Fruit fly (Drosophila melanogaster) whole organism, wandering third instar larva: ENCODE measurements around the gene CG42680.

ENCODE experiments used
- Abd-B ChIP-seq: fragments of >200 bp; optimal IDR thresholded peaks from 2 replicates; lab custom pipeline; 2017; ENCODE audit warnings: missing biosample characterization, missing genetic modification characterization
- CrebA ChIP-seq: fragments of 200-800 bp; sonication (Bioruptor generic); optimal IDR thresholded peaks from 2 replicates; lab custom pipeline; 2016; ENCODE audit warnings: missing biosample characterization, mild to moderate bottlenecking, missing genetic modification characterization, borderline replicate concordance
- GATAd ChIP-seq: sonication (Bioruptor generic); optimal IDR thresholded peaks from 2 replicates; lab custom pipeline; 2016; ENCODE audit warnings: missing biosample characterization, missing genetic modification characterization
- HLH106 ChIP-seq: fragments of 200-800 bp; optimal IDR thresholded peaks from 3 replicates; lab custom pipeline; 2019; ENCODE audit warnings: missing biosample characterization, mild to moderate bottlenecking, missing genetic modification characterization, moderate library complexity
- Hr78 ChIP-seq: fragments of >200 bp; optimal IDR thresholded peaks from 2 replicates; lab custom pipeline; 2017; ENCODE audit warnings: missing biosample characterization, missing genetic modification characterization
- Hr83 ChIP-seq: fragments of 200-300 bp; sonication (Bioruptor generic); optimal IDR thresholded peaks from 2 replicates; lab custom pipeline; 2016; ENCODE audit warnings: missing biosample characterization, mild to moderate bottlenecking, missing genetic modification characterization, moderate library complexity; ENCODE audit not compliant: poor library complexity, severe bottlenecking
- Jra ChIP-seq: sonication (Bioruptor generic); optimal IDR thresholded peaks from 2 replicates; lab custom pipeline; 2016; ENCODE audit warnings: missing biosample characterization, missing genetic modification characterization
- Mio ChIP-seq: sonication (Bioruptor generic); optimal IDR thresholded peaks from 2 replicates; lab custom pipeline; 2016; ENCODE audit warnings: missing biosample characterization, missing genetic modification characterization
- Myc ChIP-seq: fragments of >200 bp; optimal IDR thresholded peaks from 2 replicates; lab custom pipeline; 2017
- N ChIP-seq: fragments of >200 bp; optimal IDR thresholded peaks from 2 replicates; lab custom pipeline; 2018; ENCODE audit warnings: missing biosample characterization, missing external identifiers, missing genetic modification characterization
- Rel ChIP-seq, 2 experiments: fragments of 200-800 bp; sonication (Bioruptor generic) in 1 of 2; optimal IDR thresholded peaks; 2 replicates in 1 of 2; 3 replicates in 1 of 2; lab custom pipeline; 2016 to 2019; ENCODE audit warnings: mild to moderate bottlenecking in 2 of 2, missing biosample characterization in 2 of 2, missing genetic modification characterization in 2 of 2, moderate library complexity in 1 of 2
- Sp1 ChIP-seq: fragments of 200-800 bp; sonication (Bioruptor generic); optimal IDR thresholded peaks from 3 replicates; lab custom pipeline; 2019; ENCODE audit warnings: missing biosample characterization, mild to moderate bottlenecking, missing genetic modification characterization, moderate library complexity
- Vsx2 ChIP-seq: fragments of 200-300, 225-300 bp; sonication (Bioruptor generic); optimal IDR thresholded peaks from 2 replicates; lab custom pipeline; 2018; ENCODE audit warnings: missing biosample characterization, missing genetic modification characterization; ENCODE audit not compliant: partially characterized antibody
- brk ChIP-seq: fragments of 200-800 bp; sonication (Bioruptor generic); optimal IDR thresholded peaks from 2 replicates; lab custom pipeline; 2016; ENCODE audit warnings: missing biosample characterization, mild to moderate bottlenecking, missing genetic modification characterization
- dl ChIP-seq, 2 experiments: fragments of 175-275, 200-275 bp in 1 of 2; fragments of 200-275 bp in 1 of 2; sonication (Bioruptor generic); optimal IDR thresholded peaks; lab custom pipeline; 2018; ENCODE audit warnings: mild to moderate bottlenecking in 2 of 2, missing biosample characterization in 2 of 2, missing genetic modification characterization in 2 of 2, moderate library complexity in 2 of 2; ENCODE audit not compliant: partially characterized antibody in 2 of 2, insufficient read depth in 1 of 2
- dmrt93B ChIP-seq: fragments of 200-800 bp; sonication (Bioruptor generic); optimal IDR thresholded peaks from 2 replicates; lab custom pipeline; 2018; ENCODE audit warnings: missing biosample characterization, mild to moderate bottlenecking, missing genetic modification characterization
- ey ChIP-seq: fragments of 200-800 bp; sonication (Bioruptor generic); optimal IDR thresholded peaks from 2 replicates; lab custom pipeline; 2016; ENCODE audit warnings: missing biosample characterization, missing genetic modification characterization
- foxo ChIP-seq, 2 experiments: fragments of 200-800 bp; sonication (Bioruptor generic); optimal IDR thresholded peaks; 2 replicates in 1 of 2; 3 replicates in 1 of 2; lab custom pipeline; 2016 to 2017; ENCODE audit warnings: missing biosample characterization in 2 of 2, missing genetic modification characterization in 2 of 2
- h ChIP-seq: fragments of 200-800 bp; sonication (Bioruptor generic); optimal IDR thresholded peaks from 3 replicates; lab custom pipeline; 2016; ENCODE audit warnings: missing biosample characterization, mild to moderate bottlenecking, missing genetic modification characterization
- jim ChIP-seq: fragments of 175-275, 200-325 bp; sonication (Bioruptor generic); optimal IDR thresholded peaks from 2 replicates; lab custom pipeline; 2016; ENCODE audit warnings: missing biosample characterization, mild to moderate bottlenecking, missing genetic modification characterization
- lola ChIP-seq: fragments of >200 bp; optimal IDR thresholded peaks from 2 replicates; lab custom pipeline; 2017; ENCODE audit warnings: missing biosample characterization, missing genetic modification characterization
- pan ChIP-seq: fragments of >200 bp; optimal IDR thresholded peaks from 2 replicates; lab custom pipeline; 2017
- psq ChIP-seq: fragments of 200-800 bp; sonication (Bioruptor generic); optimal IDR thresholded peaks from 3 replicates; lab custom pipeline; 2017; ENCODE audit warnings: missing biosample characterization, mild to moderate bottlenecking, missing genetic modification characterization, moderate library complexity
- rgr ChIP-seq: fragments of 200-800 bp; sonication (Bioruptor generic); optimal IDR thresholded peaks from 3 replicates; lab custom pipeline; 2016; ENCODE audit warnings: missing biosample characterization, mild to moderate bottlenecking, missing genetic modification characterization
- tai ChIP-seq: sonication (Bioruptor generic); optimal IDR thresholded peaks from 2 replicates; lab custom pipeline; 2016; ENCODE audit warnings: missing biosample characterization, missing genetic modification characterization
- usp ChIP-seq: fragments of >200 bp; optimal IDR thresholded peaks from 2 replicates; lab custom pipeline; 2017; ENCODE audit warnings: missing biosample characterization, missing genetic modification characterization
- woc ChIP-seq: sonication (Bioruptor generic); optimal IDR thresholded peaks from 2 replicates; lab custom pipeline; 2016; ENCODE audit warnings: missing biosample characterization, mild to moderate bottlenecking, missing genetic modification characterization

CG42680 gene

DNA sequence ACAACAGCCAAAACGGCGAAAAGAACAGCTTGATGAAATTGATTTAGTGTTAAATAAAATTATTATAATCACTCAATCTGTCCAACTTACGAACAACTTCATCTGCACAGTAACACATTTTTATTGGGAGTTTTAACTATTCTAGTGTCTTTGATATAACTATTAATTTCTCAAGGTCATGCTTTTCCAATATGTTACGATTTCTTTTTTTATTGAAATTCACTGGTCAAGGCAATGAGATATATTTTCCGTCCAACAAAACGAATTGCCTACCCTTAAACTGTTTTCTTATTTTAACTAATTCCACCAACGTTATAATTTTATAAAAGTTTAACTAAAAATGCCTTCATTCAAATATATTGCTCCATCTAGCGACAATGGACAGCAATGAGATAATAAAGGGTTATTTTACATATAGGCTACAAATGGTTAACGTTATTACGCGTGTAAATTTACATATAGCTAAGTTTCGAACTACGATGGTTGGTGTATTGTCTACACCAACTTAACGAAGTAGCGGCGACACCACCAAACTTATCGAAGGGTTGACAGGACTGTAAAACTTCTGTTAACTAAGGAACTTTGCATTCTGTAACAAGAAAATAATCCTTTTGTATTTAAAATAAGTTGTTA is 697 bp upstream of the CG42680 start:
- TF ChIP-seq Myc (lab: Kevin White, UChicago) (peak; percentile 91), Hr83 (GFP tag; lab: Kevin White, UChicago) (no peak)

DNA sequence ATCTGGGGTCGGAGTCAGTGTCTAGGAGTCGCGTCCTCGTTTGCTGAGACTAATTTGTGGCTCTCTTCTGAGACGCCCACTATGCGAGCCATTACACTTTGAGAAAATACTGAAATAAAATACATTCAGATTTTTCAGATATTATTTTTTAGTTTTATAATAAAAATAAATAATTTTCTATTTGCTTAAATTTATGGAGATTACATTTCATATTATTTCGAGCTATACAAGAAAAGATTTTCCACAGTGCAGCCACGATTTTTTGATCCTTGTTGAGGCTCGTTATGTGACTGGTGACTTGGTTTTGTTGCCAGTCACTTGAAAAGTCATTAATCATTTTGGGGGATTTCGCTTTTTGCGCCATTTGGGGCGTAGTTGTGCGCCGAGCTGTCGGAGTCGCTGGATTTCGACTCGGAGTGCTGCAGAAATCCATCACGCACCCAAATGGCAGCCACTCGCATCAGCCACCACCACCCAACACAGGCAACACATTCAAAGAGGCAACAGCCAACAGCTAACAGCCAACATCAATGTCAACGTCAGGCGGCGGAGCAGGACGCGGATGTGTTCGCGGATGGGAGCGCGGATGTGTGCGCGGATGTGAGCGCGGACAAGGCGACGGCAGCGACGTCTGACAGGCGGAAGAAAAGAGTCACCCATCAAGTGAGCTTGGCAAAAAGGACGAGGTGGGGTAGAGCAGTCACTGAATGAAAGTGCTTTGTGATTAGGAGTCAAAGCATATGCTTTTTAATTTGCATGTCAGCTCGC is 1.1 kb downstream of the CG42680 start:
- no peak for TF ChIP-seq foxo (GFP tag; optimal IDR thresholded peaks at IDR 0.05; lab: Kevin White, UChicago)
- TF ChIP-seq ey = no peak
- TF ChIP-seq HLH106 = peak; percentile 3

DNA sequence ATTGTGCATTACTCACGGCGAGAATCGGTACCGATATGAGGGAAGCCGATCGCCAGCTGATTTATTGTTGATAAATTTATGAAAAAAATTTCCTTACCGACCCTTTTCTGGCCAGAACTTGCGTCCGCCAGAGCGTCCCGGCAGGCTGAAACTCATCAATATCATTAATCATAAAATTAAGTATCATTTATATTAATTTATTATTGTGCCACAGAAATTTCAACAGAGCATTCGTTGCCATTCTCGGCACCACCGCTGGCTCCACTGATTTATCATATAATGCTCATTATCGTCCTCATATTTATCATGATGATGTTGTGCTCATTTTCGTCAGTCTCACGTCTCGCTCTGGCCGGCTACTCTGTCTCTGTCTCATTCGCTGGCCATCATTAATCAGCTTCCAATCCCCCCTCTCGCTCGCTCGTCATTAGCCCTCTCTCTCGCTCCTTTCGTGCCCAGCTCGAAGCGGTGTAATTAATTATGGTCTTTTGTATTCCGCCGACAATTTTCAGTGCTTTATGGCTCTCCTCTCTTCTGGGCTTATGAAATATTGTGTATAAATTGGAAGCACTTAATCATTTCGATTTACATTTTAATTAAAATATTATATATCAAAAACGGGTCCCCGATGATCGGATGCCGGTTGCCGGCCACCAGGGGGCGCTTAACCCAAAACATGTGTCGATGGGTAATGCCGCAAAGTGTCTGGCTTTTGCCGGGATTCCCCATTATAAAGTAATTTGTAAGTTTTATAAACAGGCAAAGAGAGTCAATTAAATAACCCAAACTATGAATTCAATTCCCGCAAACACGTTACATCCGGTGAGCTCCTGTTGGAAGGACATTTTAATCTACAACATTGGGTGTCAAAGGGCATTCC is 7.1 kb downstream of the CG42680 start:
- TF ChIP-seq tai (GFP tag; lab: Kevin White, UChicago) (no peak), Rel (GFP tag; optimal IDR thresholded peaks at IDR 0.05; lab: Kevin White, UChicago) (no peak), Rel (tag; optimal IDR thresholded peaks at IDR 0.05; lab: Kevin White, UChicago) (peak; percentile 85), Sp1 (GFP tag; lab: Kevin White, UChicago) (no peak), Vsx2 (GFP tag; lab: Kevin White, UChicago) (peak; percentile 44), brk (GFP tag; lab: Kevin White, UChicago) (no peak)

DNA sequence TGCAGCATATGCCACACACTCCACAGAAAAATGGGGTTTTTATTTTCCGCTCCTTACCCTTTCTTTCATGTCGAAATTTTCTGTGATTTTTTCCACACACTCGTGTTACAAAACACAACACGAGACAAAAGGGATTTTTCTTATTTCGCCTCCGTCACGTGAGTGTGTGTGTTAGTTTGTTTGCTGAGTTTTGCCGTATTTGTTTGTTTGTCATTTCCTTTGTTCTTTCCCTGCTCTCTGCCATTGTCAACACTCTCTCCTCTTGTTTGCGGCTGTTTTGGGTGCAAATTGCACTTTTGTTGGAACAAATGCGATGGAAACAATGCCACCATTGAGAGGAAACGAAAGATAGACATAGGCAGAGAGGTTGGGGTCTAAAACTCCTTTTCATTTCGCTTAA is 8.6 kb downstream of the CG42680 start:
- TF ChIP-seq Mio (GFP tag; lab: Kevin White, UChicago) = no peak
- TF ChIP-seq psq (GFP tag; lab: Kevin White, UChicago) = no peak
- TF ChIP-seq Rel (GFP tag; optimal IDR thresholded peaks at IDR 0.05; lab: Kevin White, UChicago) = no peak
- no peak for TF ChIP-seq Rel (tag; optimal IDR thresholded peaks at IDR 0.05; lab: Kevin White, UChicago)
- no peak for TF ChIP-seq usp
- TF ChIP-seq dmrt93B = no peak
- no peak for TF ChIP-seq Myc (lab: Kevin White, UChicago)
- no peak for TF ChIP-seq pan
- no peak for TF ChIP-seq Sp1 (GFP tag; lab: Kevin White, UChicago)
- TF ChIP-seq rgr = no peak
- TF ChIP-seq woc (GFP tag; lab: Kevin White, UChicago) = no peak
- no peak for TF ChIP-seq Hr78 (GFP tag; lab: Kevin White, UChicago)

DNA sequence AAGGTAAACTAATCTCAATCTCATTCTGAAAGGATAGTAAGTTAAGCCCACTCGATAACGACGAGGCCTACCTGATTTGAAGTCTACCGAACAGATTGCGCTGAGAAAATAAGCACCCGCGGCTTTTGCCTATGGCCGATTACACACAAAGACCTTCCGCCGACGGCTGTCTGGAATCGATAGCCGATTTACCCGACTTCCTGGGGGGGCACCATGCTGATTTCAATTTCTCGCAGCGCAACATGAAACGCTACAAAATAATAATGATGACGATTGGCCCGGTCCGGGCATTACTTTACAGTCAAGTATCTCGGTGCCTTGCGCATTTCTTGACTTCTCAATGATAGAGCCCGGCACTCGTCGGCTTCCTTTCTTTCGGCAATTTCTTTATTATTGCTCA is 10.9 kb downstream of the CG42680 start:
- no peak for TF ChIP-seq lola (GFP tag; lab: Kevin White, UChicago)
- TF ChIP-seq Hr78 (GFP tag; lab: Kevin White, UChicago) = no peak
- TF ChIP-seq tai (GFP tag; lab: Kevin White, UChicago) = no peak
- TF ChIP-seq jim (GFP tag; lab: Kevin White, UChicago) = no peak
- TF ChIP-seq CrebA (GFP tag; lab: Kevin White, UChicago) = no peak
- TF ChIP-seq usp = no peak
- no peak for TF ChIP-seq Vsx2 (GFP tag; lab: Kevin White, UChicago)
- no peak for TF ChIP-seq Myc (lab: Kevin White, UChicago)
- no peak for TF ChIP-seq h (GFP tag; lab: Kevin White, UChicago)
- TF ChIP-seq Abd-B = no peak
- TF ChIP-seq woc (GFP tag; lab: Kevin White, UChicago) = no peak
- no peak for TF ChIP-seq dl (GFP tag; optimal IDR thresholded peaks at IDR 0.05; lab: Kevin White, UChicago; ENCODE audit: insufficient read depth in 1 of 2, partially characterized antibody in 2 of 2)
- TF ChIP-seq N (GFP tag; lab: Kevin White, UChicago) = no peak
- no peak for TF ChIP-seq Rel (GFP tag; optimal IDR thresholded peaks at IDR 0.05; lab: Kevin White, UChicago)
- no peak for TF ChIP-seq Rel (tag; optimal IDR thresholded peaks at IDR 0.05; lab: Kevin White, UChicago)
- TF ChIP-seq foxo (GFP tag; optimal IDR thresholded peaks at IDR 0.05; lab: Kevin White, UChicago) = no peak
- TF ChIP-seq Jra (GFP tag; lab: Kevin White, UChicago) = no peak
- TF ChIP-seq GATAd (GFP tag; lab: Kevin White, UChicago) = no peak
